Fruit fly (Drosophila melanogaster) whole organism, pupa: ENCODE data around the gene CG14669.
A peak's percentile ranks its signal among the peaks of the same experiment; 100 is the strongest.

Experiments used
- CG10348 ChIP-seq: fragments of 200-800 bp; sonication (Bioruptor generic); IDR thresholded peaks from 2 replicates; pipeline ENCODE4 v1.3.6; 2022; ENCODE audit warnings: missing biosample characterization, missing genetic modification characterization
- CG12605 ChIP-seq: fragments of 200-800 bp; sonication (Bioruptor generic); IDR thresholded peaks from 2 replicates; pipeline ENCODE4 v1.3.6; 2022; ENCODE audit warnings: missing biosample characterization, missing genetic modification characterization
- CG13204 ChIP-seq: fragments of 200-800 bp; sonication (Bioruptor generic); optimal IDR thresholded peaks from 2 replicates; lab custom pipeline; 2018; ENCODE audit warnings: missing biosample characterization, mild to moderate bottlenecking, missing genetic modification characterization, moderate library complexity
- CG8159 ChIP-seq: fragments of 200-800 bp; sonication (Bioruptor generic); optimal IDR thresholded peaks from 3 replicates; lab custom pipeline; 2018; ENCODE audit warnings: missing biosample characterization, mild to moderate bottlenecking, missing genetic modification characterization, moderate library complexity
- CG9948 ChIP-seq: fragments of 200-800 bp; sonication (Bioruptor generic); optimal IDR thresholded peaks from 2 replicates; lab custom pipeline; 2018; ENCODE audit warnings: missing biosample characterization, mild to moderate bottlenecking, missing genetic modification characterization, moderate library complexity
- EcR ChIP-seq: fragments of 200-800 bp; sonication (Bioruptor generic); optimal IDR thresholded peaks from 3 replicates; lab custom pipeline; 2019; ENCODE audit warnings: missing biosample characterization, missing genetic modification characterization, mild to moderate bottlenecking, moderate library complexity, missing genetic modification reagents
- Pif1A ChIP-seq: fragments of 200-800 bp; sonication (Bioruptor generic); optimal IDR thresholded peaks from 3 replicates; lab custom pipeline; 2016; ENCODE audit warnings: missing biosample characterization, missing genetic modification characterization
- Pif1B ChIP-seq: fragments of 200-800 bp; sonication (Bioruptor generic); optimal IDR thresholded peaks from 3 replicates; lab custom pipeline; 2016; ENCODE audit warnings: missing biosample characterization, missing genetic modification characterization
- Snoo ChIP-seq: fragments of 200-800 bp; sonication (Bioruptor generic); optimal IDR thresholded peaks from 3 replicates; lab custom pipeline; 2017; ENCODE audit warnings: missing biosample characterization, mild to moderate bottlenecking, missing genetic modification characterization, inconsistent platforms

DNA sequence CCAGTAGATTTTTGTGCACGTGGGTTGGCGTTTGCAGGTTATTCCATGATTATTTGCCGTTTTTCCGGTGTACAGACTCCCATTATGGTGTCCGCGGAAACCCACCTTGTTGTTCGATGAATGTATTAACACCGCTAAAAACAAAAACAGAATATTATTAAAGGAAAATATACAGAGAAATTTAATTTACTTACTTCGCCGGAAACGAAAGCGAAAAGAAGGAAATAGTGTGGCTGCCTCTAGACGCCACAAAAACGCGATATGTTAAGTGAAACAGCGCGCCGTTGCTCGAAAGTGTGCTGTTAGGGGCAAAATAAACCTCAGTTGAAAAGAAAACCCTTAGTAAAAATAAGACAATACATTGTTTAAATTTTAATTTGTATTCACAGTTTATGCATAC is 52.5 kb downstream of the CG14669 start, which contains the start of gene RpL35A:
- no peak for TF ChIP-seq CG13204 (GFP tag; lab: Kevin White, UChicago)
- TF ChIP-seq EcR (GFP tag; lab: Kevin White, UChicago): no peak
- TF ChIP-seq Snoo (tag; lab: Kevin White, UChicago): peak; percentile 82
- TF ChIP-seq CG12605 (GFP tag; lab: Robert Waterston, UW): peak; percentile 73
- no peak for TF ChIP-seq CG9948 (tag; lab: Kevin White, UChicago)
- TF ChIP-seq Pif1B (GFP tag; lab: Kevin White, UChicago): no peak
- no peak for TF ChIP-seq CG10348 (GFP tag; lab: Robert Waterston, UW)
- no peak for TF ChIP-seq Pif1A (GFP tag; lab: Kevin White, UChicago)
- peak; percentile 32 for TF ChIP-seq CG8159 (tag; lab: Kevin White, UChicago)
